Worm (Caenorhabditis elegans) whole organism, L3 larva: ENCODE measurements around the gene rer-1.

Experiments used
- aly-2 ChIP-seq: fragments of 150-350 bp; optimal IDR thresholded peaks from 2 replicates; lab custom pipeline; 2014; ENCODE audit warnings: missing biosample characterization, missing genetic modification characterization
- ceh-16 ChIP-seq: sonication (generic microtip); optimal IDR thresholded peaks from 2 replicates; lab custom pipeline; 2017; ENCODE audit warnings: missing biosample characterization, missing genetic modification characterization
- ceh-28 ChIP-seq: fragments of 150-350 bp; optimal IDR thresholded peaks from 2 replicates; lab custom pipeline; 2014; ENCODE audit warnings: missing biosample characterization, missing genetic modification reagents, missing genetic modification characterization
- ceh-82 ChIP-seq: fragments of 150-350 bp; optimal IDR thresholded peaks from 2 replicates; lab custom pipeline; 2014; ENCODE audit warnings: missing biosample characterization, missing genetic modification characterization
- elt-1 ChIP-seq: fragments of 150-350 bp; optimal IDR thresholded peaks from 2 replicates; lab custom pipeline; 2014; ENCODE audit warnings: missing biosample characterization, missing genetic modification characterization
- mdl-1 ChIP-seq: fragments of 150-350 bp; optimal IDR thresholded peaks from 2 replicates; lab custom pipeline; 2014; ENCODE audit warnings: missing biosample characterization, missing genetic modification characterization
- nhr-237 ChIP-seq: fragments of 150-350 bp; optimal IDR thresholded peaks from 2 replicates; lab custom pipeline; 2014; ENCODE audit warnings: missing biosample characterization, missing genetic modification characterization
- nhr-28 ChIP-seq: fragments of 150-350 bp; optimal IDR thresholded peaks from 2 replicates; lab custom pipeline; 2014; ENCODE audit warnings: missing biosample characterization, missing genetic modification characterization
- pqm-1 ChIP-seq: fragments of 150-350 bp; optimal IDR thresholded peaks from 2 replicates; lab custom pipeline; 2017; ENCODE audit warnings: missing biosample characterization, missing genetic modification characterization, inconsistent platforms
- unc-39 ChIP-seq: sonication (generic microtip); optimal IDR thresholded peaks from 4 replicates; lab custom pipeline; 2017; ENCODE audit warnings: missing biosample characterization, missing genetic modification characterization

DNA sequence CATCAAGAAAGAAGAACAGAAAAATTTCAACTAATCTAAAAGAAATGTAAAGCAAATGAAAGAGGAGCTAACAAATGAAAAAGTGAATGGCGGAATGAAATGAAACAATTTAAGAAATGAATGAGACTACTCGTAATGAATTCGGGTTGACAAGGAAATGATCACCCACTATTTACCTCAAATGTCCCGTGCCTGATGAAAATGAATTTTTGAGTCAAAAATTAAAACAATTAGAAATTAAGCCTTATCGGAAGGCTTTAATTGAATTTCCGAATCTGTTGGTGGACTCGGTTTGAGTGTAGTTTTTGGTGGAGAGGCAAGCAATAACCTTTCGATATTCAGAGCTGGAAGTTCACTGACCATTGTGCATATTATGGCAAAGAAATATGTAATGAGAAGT is 37.8 kb downstream of the rer-1 start:
- TF ChIP-seq nhr-28 (no peak), ceh-82 (tag; lab: Kevin White, UChicago) (no peak), elt-1 (tag; lab: Kevin White, UChicago) (no peak), ceh-28 (no peak), mdl-1 (tag; lab: Kevin White, UChicago) (no peak), aly-2 (tag; lab: Kevin White, UChicago) (no peak), pqm-1 (no peak), ceh-16 (tag; lab: Kevin White, UChicago) (no peak), nhr-237 (tag; lab: Kevin White, UChicago) (no peak), unc-39 (tag; lab: Kevin White, UChicago) (no peak)
